Fruit fly (Drosophila melanogaster) whole organism, embryonic: Measurements from ENCODE around the gene yellow-b.

Experiments
- ATbp ChIP-seq: fragments of 200-800 bp; sonication (Bioruptor generic); optimal IDR thresholded peaks from 2 replicates; lab custom pipeline; 2017; ENCODE audit warnings: missing biosample characterization, mild to moderate bottlenecking, missing genetic modification characterization, missing genetic modification reagents
- Atf6 ChIP-seq: fragments of 200-800 bp; sonication (Bioruptor generic); IDR thresholded peaks from 2 replicates; pipeline ENCODE4 v1.3.6; 2022; ENCODE audit warnings: missing biosample characterization, missing genetic modification characterization
- C15 ChIP-seq: fragments of 200-800 bp; sonication (Bioruptor generic); IDR thresholded peaks from 3 replicates; pipeline ENCODE4 v1.3.6; 2022; ENCODE audit warnings: missing biosample characterization, missing genetic modification characterization
- CG11093 ChIP-seq: fragments of 200-800 bp; sonication (Bioruptor generic); IDR thresholded peaks from 3 replicates; pipeline ENCODE4 v1.3.6; 2022; ENCODE audit warnings: missing biosample characterization, missing genetic modification characterization
- CG11456 ChIP-seq: fragments of 200-800 bp; sonication (Bioruptor generic); IDR thresholded peaks from 3 replicates; pipeline ENCODE4 v1.3.6; 2022; ENCODE audit warnings: missing biosample characterization, missing genetic modification characterization
- CG12219 ChIP-seq: fragments of 200-800 bp; sonication (Bioruptor generic); optimal IDR thresholded peaks from 3 replicates; lab custom pipeline; 2018; ENCODE audit warnings: missing biosample characterization, mild to moderate bottlenecking, missing genetic modification characterization
- CG14667 ChIP-seq: fragments of 200-800 bp; sonication (Bioruptor generic); IDR thresholded peaks from 2 replicates; pipeline ENCODE4 v1.3.6; 2022; ENCODE audit warnings: missing biosample characterization, missing genetic modification characterization
- CG17612 ChIP-seq: fragments of 200-800 bp; sonication (Bioruptor generic); IDR thresholded peaks from 2 replicates; pipeline ENCODE4 v1.3.6; 2022; ENCODE audit warnings: missing biosample characterization, missing genetic modification characterization
- CG18011 ChIP-seq: fragments of 200-800 bp; sonication (Bioruptor generic); optimal IDR thresholded peaks from 2 replicates; lab custom pipeline; 2017; ENCODE audit warnings: missing biosample characterization, missing genetic modification characterization, mild to moderate bottlenecking, moderate library complexity, missing genotype
- CG2116 ChIP-seq: fragments of 200-800 bp; sonication (Bioruptor generic); optimal IDR thresholded peaks from 3 replicates; lab custom pipeline; 2018; ENCODE audit warnings: missing biosample characterization, mild to moderate bottlenecking, missing genetic modification characterization
- CG2889 ChIP-seq: fragments of 200-800 bp; sonication (Bioruptor generic); IDR thresholded peaks from 3 replicates; pipeline ENCODE4 v1.3.6; 2022; ENCODE audit warnings: missing biosample characterization, missing genetic modification characterization
- CG3065 ChIP-seq: fragments of 200-800 bp; sonication (Bioruptor generic); optimal IDR thresholded peaks from 2 replicates; lab custom pipeline; 2016; ENCODE audit warnings: missing biosample characterization, missing genetic modification characterization
- CG33213 ChIP-seq: fragments of 200-800 bp; sonication (Bioruptor generic); optimal IDR thresholded peaks from 3 replicates; lab custom pipeline; 2016; ENCODE audit warnings: missing biosample characterization, missing genetic modification characterization
- CG6254 ChIP-seq: fragments of 200-800 bp; sonication (Bioruptor generic); optimal IDR thresholded peaks from 3 replicates; lab custom pipeline; 2017; ENCODE audit warnings: mild to moderate bottlenecking, missing biosample characterization, missing genetic modification reagents, missing genetic modification characterization
- CG6765 ChIP-seq: fragments of 200-800 bp; sonication (Bioruptor generic); optimal IDR thresholded peaks from 3 replicates; lab custom pipeline; 2017; ENCODE audit warnings: missing biosample characterization, mild to moderate bottlenecking, missing genetic modification characterization
- CG8281 ChIP-seq: fragments of 200-800 bp; sonication (Bioruptor generic); optimal IDR thresholded peaks from 2 replicates; lab custom pipeline; 2018; ENCODE audit warnings: missing biosample characterization, mild to moderate bottlenecking, missing genetic modification characterization, moderate library complexity
- CG9876 ChIP-seq: fragments of 200-800 bp; sonication (Bioruptor generic); optimal IDR thresholded peaks from 2 replicates; lab custom pipeline; 2016; ENCODE audit warnings: missing biosample characterization, missing genetic modification characterization
- Dip2 ChIP-seq: fragments of 200-800 bp; sonication (Bioruptor generic); IDR thresholded peaks from 2 replicates; pipeline ENCODE4 v1.3.6; 2022; ENCODE audit warnings: missing biosample characterization, missing genetic modification characterization
- Drgx ChIP-seq: fragments of 200-800 bp; sonication (Bioruptor generic); IDR thresholded peaks from 2 replicates; pipeline ENCODE4 v1.3.6; 2022; ENCODE audit warnings: missing biosample characterization, missing genetic modification characterization
- Eip74EF ChIP-seq, 2 experiments: fragments of 200-800 bp in 1 of 2; fragments of >200 bp in 1 of 2; sonication (Bioruptor generic) in 1 of 2; optimal IDR thresholded peaks; 2 replicates each; lab custom pipeline; 2017 to 2019; ENCODE audit warnings: missing biosample characterization in 2 of 2, missing genetic modification characterization in 2 of 2, mild to moderate bottlenecking in 1 of 2, moderate library complexity in 1 of 2
- Gsc ChIP-seq: fragments of 200-800 bp; sonication (Bioruptor generic); IDR thresholded peaks from 2 replicates; pipeline ENCODE4 v1.3.6; 2022; ENCODE audit warnings: missing biosample characterization, missing genetic modification characterization
- HLH4C ChIP-seq: fragments of 200-800 bp; sonication (Bioruptor generic); IDR thresholded peaks from 3 replicates; pipeline ENCODE4 v1.3.6; 2022; ENCODE audit warnings: missing biosample characterization, missing genetic modification characterization; ENCODE audit not compliant: partially characterized antibody
- HmgD ChIP-seq: fragments of 200-800 bp; sonication (Bioruptor generic); optimal IDR thresholded peaks from 3 replicates; lab custom pipeline; 2016; ENCODE audit warnings: missing biosample characterization, missing genetic modification characterization
- Lhr ChIP-seq: fragments of 200-800 bp; sonication (Bioruptor generic); optimal IDR thresholded peaks from 3 replicates; lab custom pipeline; 2017; ENCODE audit warnings: mild to moderate bottlenecking, missing biosample characterization, missing genetic modification reagents, missing genetic modification characterization
- Lpt ChIP-seq: fragments of >200 bp; optimal IDR thresholded peaks from 2 replicates; lab custom pipeline; 2018; ENCODE audit warnings: missing biosample characterization, missing genetic modification characterization
- Mrtf ChIP-seq: fragments of 200-800 bp; sonication (Bioruptor generic); IDR thresholded peaks from 3 replicates; pipeline ENCODE4 v1.3.6; 2022; ENCODE audit warnings: missing biosample characterization, missing genetic modification characterization
- Nf-YA ChIP-seq: fragments of 200-800 bp; sonication (Bioruptor generic); IDR thresholded peaks from 2 replicates; pipeline ENCODE4 v1.3.6; 2022; ENCODE audit warnings: missing biosample characterization, missing genetic modification characterization
- Oli ChIP-seq: fragments of 200-800 bp; sonication (Bioruptor generic); optimal IDR thresholded peaks from 2 replicates; lab custom pipeline; 2018; ENCODE audit warnings: missing biosample characterization, mild to moderate bottlenecking, missing genetic modification characterization, moderate library complexity
- Scr ChIP-seq: fragments of 200-800 bp; sonication (Bioruptor generic); IDR thresholded peaks from 2 replicates; pipeline ENCODE4 v1.3.6; 2022; ENCODE audit warnings: missing biosample characterization, missing genetic modification characterization; ENCODE audit not compliant: partially characterized antibody
- amos ChIP-seq: fragments of 200-800 bp; sonication (Bioruptor generic); IDR thresholded peaks from 2 replicates; pipeline ENCODE4 v1.3.6; 2022; ENCODE audit warnings: missing biosample characterization, missing genetic modification characterization; ENCODE audit not compliant: partially characterized antibody
- ase ChIP-seq: fragments of 200-800 bp; sonication (Bioruptor generic); IDR thresholded peaks from 3 replicates; pipeline ENCODE4 v1.3.6; 2022; ENCODE audit warnings: missing biosample characterization, missing genetic modification characterization
- ato ChIP-seq: fragments of 200-800 bp; sonication (Bioruptor generic); IDR thresholded peaks from 2 replicates; pipeline ENCODE4 v1.3.6; 2022; ENCODE audit warnings: missing biosample characterization, missing genetic modification characterization; ENCODE audit not compliant: partially characterized antibody
- dmrt11E ChIP-seq: fragments of 200-800 bp; sonication (Bioruptor generic); optimal IDR thresholded peaks from 3 replicates; lab custom pipeline; 2018; ENCODE audit warnings: missing biosample characterization, mild to moderate bottlenecking, missing genetic modification characterization, moderate library complexity
- ems ChIP-seq: fragments of 200-800 bp; sonication (Bioruptor generic); optimal IDR thresholded peaks from 3 replicates; lab custom pipeline; 2016; ENCODE audit warnings: missing biosample characterization, missing genetic modification characterization
- fd96Cb ChIP-seq: fragments of 200-800 bp; sonication (Bioruptor generic); optimal IDR thresholded peaks from 2 replicates; lab custom pipeline; 2018; ENCODE audit warnings: missing biosample characterization, mild to moderate bottlenecking, missing genetic modification characterization, moderate library complexity
- fu2 ChIP-seq: fragments of 200-800 bp; sonication (Bioruptor generic); optimal IDR thresholded peaks from 2 replicates; lab custom pipeline; 2016; ENCODE audit warnings: missing biosample characterization, missing genetic modification characterization
- gem ChIP-seq: fragments of 200-800 bp; sonication (Bioruptor generic); optimal IDR thresholded peaks from 2 replicates; lab custom pipeline; 2019; ENCODE audit warnings: missing biosample characterization, mild to moderate bottlenecking, missing genetic modification characterization, moderate library complexity
- grau ChIP-seq: fragments of 200-800 bp; optimal IDR thresholded peaks from 3 replicates; lab custom pipeline; 2019; ENCODE audit warnings: missing biosample characterization, mild to moderate bottlenecking, missing genetic modification characterization, moderate library complexity
- gro ChIP-seq: fragments of 200-800 bp; sonication (Bioruptor generic); optimal IDR thresholded peaks from 2 replicates; lab custom pipeline; 2016; ENCODE audit warnings: missing biosample characterization, missing genetic modification characterization
- inv ChIP-seq: fragments of 200-800 bp; sonication (Bioruptor generic); IDR thresholded peaks from 2 replicates; pipeline ENCODE4 v1.3.6; 2022; ENCODE audit warnings: missing biosample characterization, missing genetic modification characterization; ENCODE audit not compliant: partially characterized antibody
- mirr ChIP-seq: fragments of 200-800 bp; sonication (Bioruptor generic); optimal IDR thresholded peaks from 3 replicates; lab custom pipeline; 2018; ENCODE audit warnings: missing biosample characterization, mild to moderate bottlenecking, missing genetic modification characterization
- mld ChIP-seq: fragments of 200-800 bp; sonication (Bioruptor generic); IDR thresholded peaks from 3 replicates; pipeline ENCODE4 v1.3.6; 2022; ENCODE audit warnings: missing biosample characterization, missing genetic modification characterization; ENCODE audit not compliant: partially characterized antibody
- pan ChIP-seq, 4 experiments: fragments of >200 bp in 3 of 4; fragments of 200-800 bp in 1 of 4; sonication (Bioruptor generic) in 1 of 4; optimal IDR thresholded peaks in 3 of 4; IDR thresholded peaks in 1 of 4; 2 replicates each; pipeline versions ENCODE4 v1.3.6 to Lab custom; 2017 to 2022; ENCODE audit warnings: missing biosample characterization in 2 of 4, missing genetic modification characterization in 2 of 4, mixed read lengths in 1 of 4
- pum ChIP-seq: fragments of 200-800 bp; sonication (Bioruptor generic); optimal IDR thresholded peaks from 2 replicates; lab custom pipeline; 2016; ENCODE audit warnings: missing biosample characterization, missing genetic modification characterization
- ro ChIP-seq: fragments of 200-800 bp; sonication (Bioruptor generic); IDR thresholded peaks from 2 replicates; pipeline ENCODE4 v1.3.6; 2022; ENCODE audit warnings: missing biosample characterization, missing genetic modification characterization
- sisA ChIP-seq: fragments of 200-800 bp; sonication (Bioruptor generic); IDR thresholded peaks from 2 replicates; pipeline ENCODE4 v1.3.6; 2022; ENCODE audit warnings: missing biosample characterization, missing genetic modification characterization
- slou ChIP-seq: fragments of 200-800 bp; sonication (Bioruptor generic); optimal IDR thresholded peaks from 3 replicates; lab custom pipeline; 2016; ENCODE audit warnings: missing biosample characterization, missing genetic modification characterization
- tin ChIP-seq: fragments of 200-800 bp; sonication (Bioruptor generic); optimal IDR thresholded peaks from 3 replicates; lab custom pipeline; 2016; ENCODE audit warnings: missing biosample characterization, missing genetic modification characterization
- tup ChIP-seq: fragments of 200-800 bp; sonication (Bioruptor generic); optimal IDR thresholded peaks from 2 replicates; lab custom pipeline; 2016; ENCODE audit warnings: missing biosample characterization, mild to moderate bottlenecking, missing genetic modification characterization, moderate library complexity
- wek ChIP-seq: fragments of 200-800 bp; sonication (Bioruptor generic); optimal IDR thresholded peaks from 3 replicates; lab custom pipeline; 2018; ENCODE audit warnings: missing biosample characterization, mild to moderate bottlenecking, missing genetic modification characterization, moderate library complexity

Gene yellow-b

DNA sequence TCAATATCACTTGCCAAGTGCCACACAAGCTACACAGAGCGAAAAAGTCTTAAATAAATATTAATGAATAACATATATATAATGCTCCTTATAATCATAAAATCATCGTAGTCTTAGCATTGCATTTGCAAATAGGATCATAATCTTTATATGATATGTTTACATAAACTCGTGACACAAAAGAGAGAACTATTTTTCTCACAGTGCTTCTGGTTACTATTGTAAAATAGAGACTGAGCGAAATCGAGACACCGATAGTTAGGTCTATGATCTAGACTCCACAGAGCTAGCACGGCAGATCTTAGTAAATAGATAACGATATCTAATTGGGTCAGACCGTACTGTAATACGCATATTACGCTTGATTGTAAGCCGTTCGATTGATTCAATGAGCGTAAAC, 44.4 kb upstream of the yellow-b start (continued):
- TF ChIP-seq inv (GFP tag; lab: Robert Waterston, UW) = no peak
- no peak for TF ChIP-seq CG17612 (GFP tag; lab: Robert Waterston, UW)
- TF ChIP-seq pan (optimal IDR thresholded peaks at IDR 0.05; lab: Kevin White, UChicago) = no peak
- no peak for TF ChIP-seq pan (GFP tag; optimal IDR thresholded peaks at IDR 0.05 in 1 of 2, IDR thresholded peaks at IDR 0.05 in 1 of 2)
- TF ChIP-seq mirr = no peak
- TF ChIP-seq Nf-YA (GFP tag; lab: Robert Waterston, UW) = peak; percentile 61; the same call in 1 of the 2 replicates
- peak; percentile 89 for TF ChIP-seq gem (tag; lab: Kevin White, UChicago)
- 0 out of 3 replicates have a peak, but pooled peaks have one; percentile 7 for TF ChIP-seq C15 (GFP tag; lab: Robert Waterston, UW)
- TF ChIP-seq amos (GFP tag; lab: Robert Waterston, UW) = no peak
- TF ChIP-seq pum (GFP tag; lab: Kevin White, UChicago) = peak; percentile 4
- no peak for TF ChIP-seq mld (GFP tag; lab: Robert Waterston, UW)
- no peak for TF ChIP-seq HLH4C (GFP tag; lab: Robert Waterston, UW)
- TF ChIP-seq CG9876 (GFP tag; lab: Kevin White, UChicago) = no peak
- peak; percentile 60 for TF ChIP-seq ATbp
- TF ChIP-seq Dip2 (GFP tag; lab: Robert Waterston, UW) = no peak
- TF ChIP-seq Eip74EF (GFP tag; optimal IDR thresholded peaks at IDR 0.05; lab: Kevin White, UChicago) = peak in 1 of 2 experiments; percentile 58
- TF ChIP-seq tup (GFP tag; lab: Kevin White, UChicago) = no peak
- TF ChIP-seq CG18011 (GFP tag; lab: Kevin White, UChicago) = no peak
- TF ChIP-seq ase (GFP tag; lab: Robert Waterston, UW) = no peak
- TF ChIP-seq slou (GFP tag; lab: Kevin White, UChicago) = no peak
- TF ChIP-seq HmgD (GFP tag; lab: Kevin White, UChicago) = no peak
- TF ChIP-seq CG6765 = no peak
- no peak for TF ChIP-seq Drgx (GFP tag; lab: Robert Waterston, UW)
- no peak for TF ChIP-seq fu2 (GFP tag; lab: Kevin White, UChicago)
- TF ChIP-seq Scr (GFP tag; lab: Robert Waterston, UW) = no peak
- peak; percentile 84 for TF ChIP-seq sisA (GFP tag; lab: Robert Waterston, UW)
- TF ChIP-seq CG8281 (tag; lab: Kevin White, UChicago) = no peak
- no peak for TF ChIP-seq CG33213 (GFP tag; lab: Kevin White, UChicago)
- 0 out of 3 replicates have a peak, but pooled peaks have one; percentile 54 for TF ChIP-seq CG2889
- no peak for TF ChIP-seq ato (GFP tag; lab: Robert Waterston, UW)
- peak; percentile 69; the same call in 2 of the 3 replicates for TF ChIP-seq Mrtf (GFP tag; lab: Robert Waterston, UW)
- TF ChIP-seq ems (GFP tag; lab: Kevin White, UChicago) = peak; percentile 34
- no peak for TF ChIP-seq CG3065 (GFP tag; lab: Kevin White, UChicago)
- TF ChIP-seq tin (GFP tag; lab: Kevin White, UChicago) = peak; percentile 63
- TF ChIP-seq ro (GFP tag; lab: Robert Waterston, UW) = no peak
- no peak for TF ChIP-seq CG14667 (GFP tag; lab: Robert Waterston, UW)
- TF ChIP-seq CG12219 (GFP tag; lab: Kevin White, UChicago) = peak; percentile 67
- TF ChIP-seq Lpt (GFP tag; lab: Kevin White, UChicago) = no peak
- TF ChIP-seq dmrt11E (tag; lab: Kevin White, UChicago) = peak; percentile 58
- peak; percentile 79 for TF ChIP-seq Atf6 (GFP tag; lab: Robert Waterston, UW)
- no peak for TF ChIP-seq CG6254 (GFP tag; lab: Kevin White, UChicago)
- no peak for TF ChIP-seq CG11093 (GFP tag; lab: Robert Waterston, UW)
- no peak for TF ChIP-seq wek
- TF ChIP-seq Oli (tag; lab: Kevin White, UChicago) = peak; percentile 79
- TF ChIP-seq Lhr (GFP tag; lab: Kevin White, UChicago) = no peak
- no peak for TF ChIP-seq Gsc (GFP tag; lab: Robert Waterston, UW)
- peak; percentile 61; the same call in 2 of the 3 replicates for TF ChIP-seq CG11456 (GFP tag; lab: Robert Waterston, UW)
- no peak for TF ChIP-seq CG2116 (GFP tag; lab: Kevin White, UChicago)
- no peak for TF ChIP-seq gro (GFP tag; lab: Kevin White, UChicago)
- TF ChIP-seq grau (tag; lab: Kevin White, UChicago) = peak; percentile 79
- peak; percentile 51 for TF ChIP-seq fd96Cb (tag; lab: Kevin White, UChicago)
